Worm (Caenorhabditis elegans) whole organism, L4 larva: ENCODE results near the gene aly-2.

Experiments
- F37D6.2 ChIP-seq: sonication (generic microtip); optimal IDR thresholded peaks from 2 replicates; lab custom pipeline; 2016; ENCODE audit warnings: mild to moderate bottlenecking, missing genetic modification characterization, missing compliant biosample characterization
- F44E2.7 ChIP-seq: fragments of 200-800 bp; sonication (Bioruptor generic); IDR thresholded peaks from 2 replicates; pipeline ENCODE4 v2.1.2; 2022; ENCODE audit warnings: missing genetic modification characterization, missing compliant biosample characterization
- R02D3.7 ChIP-seq: fragments of 150-350 bp; sonication (generic microtip); optimal IDR thresholded peaks from 3 replicates; lab custom pipeline; 2014; ENCODE audit warnings: missing biosample characterization, missing genetic modification characterization
- ZK337.2 ChIP-seq: fragments of 200-800 bp; sonication (Bioruptor generic); IDR thresholded peaks from 2 replicates; pipeline ENCODE4 v1.3.6; 2022; ENCODE audit warnings: missing genetic modification reagents, missing genetic modification characterization, missing compliant biosample characterization
- ZK546.5 ChIP-seq, 2 experiments: sonication (generic microtip); optimal IDR thresholded peaks; 2 replicates each; lab custom pipeline; 2017; ENCODE audit warnings: missing biosample characterization in 2 of 2, missing genetic modification characterization in 2 of 2
- ama-1 ChIP-seq: fragments of 150-350 bp; optimal IDR thresholded peaks from 2 replicates; lab custom pipeline; 2014; ENCODE audit warnings: inconsistent platforms, mixed read lengths
- attf-4 ChIP-seq: sonication (generic microtip); optimal IDR thresholded peaks from 3 replicates; lab custom pipeline; 2017; ENCODE audit warnings: missing biosample characterization, missing genetic modification characterization
- ceh-20 ChIP-seq: fragments of 200-800 bp; sonication (Bioruptor generic); IDR thresholded peaks from 2 replicates; pipeline ENCODE4 v1.3.6; 2022; ENCODE audit warnings: missing genetic modification reagents, missing genetic modification characterization, missing compliant biosample characterization
- ceh-32 ChIP-seq: sonication (generic microtip); optimal IDR thresholded peaks from 2 replicates; lab custom pipeline; 2016; ENCODE audit warnings: mild to moderate bottlenecking, missing genetic modification characterization, missing compliant biosample characterization; ENCODE audit not compliant: poor library complexity
- ceh-82 ChIP-seq: sonication (generic microtip); optimal IDR thresholded peaks from 2 replicates; lab custom pipeline; 2017; ENCODE audit warnings: missing biosample characterization, missing genetic modification characterization
- ctbp-1 ChIP-seq: fragments of 200-800 bp; sonication (Bioruptor generic); IDR thresholded peaks from 2 replicates; pipeline ENCODE4 v1.3.6; 2022; ENCODE audit warnings: missing genetic modification reagents, missing genetic modification characterization, missing compliant biosample characterization
- daf-16 ChIP-seq, 3 experiments: sonication (generic microtip); optimal IDR thresholded peaks; 2 replicates each; lab custom pipeline; 2016 to 2017; ENCODE audit warnings: missing genetic modification characterization in 3 of 3, missing genetic modification reagents in 3 of 3, mild to moderate bottlenecking in 2 of 3, missing compliant biosample characterization in 2 of 3, missing biosample characterization in 1 of 3, moderate library complexity in 1 of 3
- daf-8 ChIP-seq: fragments of 200-800 bp; sonication (Bioruptor generic); IDR thresholded peaks from 2 replicates; pipeline ENCODE4 v1.3.6; 2022; ENCODE audit warnings: missing genetic modification characterization, missing compliant biosample characterization
- dmd-8 ChIP-seq: fragments of 200-800 bp; sonication (Bioruptor generic); IDR thresholded peaks from 2 replicates; pipeline ENCODE4 v1.3.6; 2022; ENCODE audit warnings: missing genetic modification characterization, missing compliant biosample characterization
- dmd-9 ChIP-seq: fragments of 200-800 bp; sonication (Bioruptor generic); IDR thresholded peaks from 2 replicates; pipeline ENCODE4 v1.3.6; 2022; ENCODE audit warnings: missing genetic modification reagents, missing genetic modification characterization, missing compliant biosample characterization
- dve-1 ChIP-seq: sonication (generic microtip); optimal IDR thresholded peaks from 2 replicates; lab custom pipeline; 2017; ENCODE audit warnings: antibody characterized with exemption, mild to moderate bottlenecking, missing genetic modification characterization, missing compliant biosample characterization; ENCODE audit not compliant: insufficient read depth
- egl-27 ChIP-seq: sonication (generic microtip); optimal IDR thresholded peaks from 3 replicates; lab custom pipeline; 2017; ENCODE audit warnings: missing biosample characterization, missing genetic modification reagents, missing genetic modification characterization
- fkh-10 ChIP-seq: fragments of 150-350 bp; optimal IDR thresholded peaks from 2 replicates; lab custom pipeline; 2014; ENCODE audit warnings: missing biosample characterization, missing genetic modification reagents, missing genetic modification characterization
- fos-1 ChIP-seq: fragments of 150-350 bp; optimal IDR thresholded peaks from 2 replicates; lab custom pipeline; 2014; ENCODE audit warnings: missing biosample characterization, missing genetic modification characterization
- jun-1 ChIP-seq: fragments of 150-350 bp; optimal IDR thresholded peaks from 2 replicates; lab custom pipeline; 2014; ENCODE audit warnings: missing biosample characterization, missing genetic modification reagents, missing genetic modification characterization
- lim-7 ChIP-seq: fragments of 200-800 bp; sonication (Bioruptor generic); IDR thresholded peaks from 2 replicates; pipeline ENCODE4 v1.3.6; 2022; ENCODE audit warnings: missing genetic modification characterization, missing compliant biosample characterization
- lin-13 ChIP-seq: fragments of 150-350 bp; optimal IDR thresholded peaks from 2 replicates; lab custom pipeline; 2014; ENCODE audit warnings: missing biosample characterization, missing genetic modification reagents, missing genetic modification characterization
- lin-38 ChIP-seq: fragments of 200-800 bp; sonication (Bioruptor generic); IDR thresholded peaks from 2 replicates; pipeline ENCODE4 v1.3.6; 2022; ENCODE audit warnings: missing genetic modification reagents, missing genetic modification characterization, missing compliant biosample characterization
- lin-39 ChIP-seq: fragments of 150-350 bp; optimal IDR thresholded peaks from 2 replicates; lab custom pipeline; 2014; ENCODE audit warnings: missing biosample characterization, missing genetic modification reagents, missing genetic modification characterization
- madf-9 ChIP-seq: fragments of 200-800 bp; sonication (Bioruptor generic); conservative IDR thresholded peaks from 2 replicates; pipeline ENCODE4 v1.3.6; 2022; ENCODE audit warnings: missing genetic modification reagents, missing genetic modification characterization, missing compliant biosample characterization
- mdl-1 ChIP-seq, 2 experiments: fragments of 150-350 bp in 1 of 2; sonication (generic microtip) in 1 of 2; optimal IDR thresholded peaks; 2 replicates each; lab custom pipeline; 2014 to 2017; ENCODE audit warnings: missing biosample characterization in 2 of 2, missing genetic modification characterization in 2 of 2
- mes-2 ChIP-seq: sonication (generic microtip); optimal IDR thresholded peaks from 2 replicates; lab custom pipeline; 2016; ENCODE audit warnings: missing genotype, mild to moderate bottlenecking, missing genetic modification characterization, missing compliant biosample characterization; ENCODE audit not compliant: poor library complexity, severe bottlenecking
- mxl-2 ChIP-seq: fragments of 200-800 bp; sonication (Bioruptor generic); conservative IDR thresholded peaks from 2 replicates; pipeline ENCODE4 v1.3.6; 2022; ENCODE audit warnings: missing genetic modification reagents, missing genetic modification characterization, missing compliant biosample characterization
- nhr-41 ChIP-seq: fragments of 200-800 bp; sonication (Bioruptor generic); IDR thresholded peaks from 2 replicates; pipeline ENCODE4 v1.3.6; 2022; ENCODE audit warnings: missing genetic modification reagents, missing genetic modification characterization, missing compliant biosample characterization
- nhr-42 ChIP-seq: fragments of 200-800 bp; sonication (Bioruptor generic); IDR thresholded peaks from 2 replicates; pipeline ENCODE4 v1.3.6; 2022; ENCODE audit warnings: missing genetic modification characterization, missing compliant biosample characterization
- nhr-6 ChIP-seq: fragments of 150-350 bp; optimal IDR thresholded peaks from 2 replicates; lab custom pipeline; 2014; ENCODE audit warnings: missing biosample characterization, missing genetic modification characterization
- nhr-77 ChIP-seq: fragments of 150-350 bp; optimal IDR thresholded peaks from 2 replicates; lab custom pipeline; 2014; ENCODE audit warnings: missing biosample characterization, missing genetic modification characterization
- pha-4 ChIP-seq, 2 experiments: fragments of 150-350 bp in 1 of 2; fragments of 200-800 bp in 1 of 2; sonication (Bioruptor generic) in 1 of 2; IDR thresholded peaks in 1 of 2; optimal IDR thresholded peaks in 1 of 2; 2 replicates each; pipeline versions ENCODE4 v1.3.6 to Lab custom; 2014 to 2022; ENCODE audit warnings: missing genetic modification characterization in 2 of 2, missing genetic modification reagents in 2 of 2, missing biosample characterization in 1 of 2, missing compliant biosample characterization in 1 of 2
- php-3 ChIP-seq: fragments of 200-800 bp; sonication (Bioruptor generic); IDR thresholded peaks from 2 replicates; pipeline ENCODE4 v1.3.6; 2022; ENCODE audit warnings: missing genetic modification reagents, missing genetic modification characterization, missing compliant biosample characterization
- pqm-1 ChIP-seq: sonication (generic microtip); optimal IDR thresholded peaks from 2 replicates; lab custom pipeline; 2017; ENCODE audit warnings: missing biosample characterization, missing genetic modification characterization
- saeg-2 ChIP-seq: fragments of 200-800 bp; sonication (Bioruptor generic); IDR thresholded peaks from 2 replicates; pipeline ENCODE4 v1.3.6; 2022; ENCODE audit warnings: missing genetic modification reagents, missing genetic modification characterization, missing compliant biosample characterization
- sdz-12 ChIP-seq: fragments of 200-800 bp; sonication (Bioruptor generic); optimal IDR thresholded peaks from 2 replicates; lab custom pipeline; 2018; ENCODE audit warnings: mild to moderate bottlenecking, missing genetic modification characterization, missing compliant biosample characterization
- snpc-4 ChIP-seq: fragments of 150-350 bp; optimal IDR thresholded peaks from 2 replicates; lab custom pipeline; 2014; ENCODE audit warnings: missing biosample characterization, missing genetic modification characterization
- spr-1 ChIP-seq: sonication (generic microtip); optimal IDR thresholded peaks from 2 replicates; lab custom pipeline; 2016; ENCODE audit warnings: mild to moderate bottlenecking, missing genetic modification characterization, missing compliant biosample characterization
- unc-130 ChIP-seq: sonication (generic microtip); optimal IDR thresholded peaks from 2 replicates; lab custom pipeline; 2016; ENCODE audit warnings: missing genetic modification reagents, missing genetic modification characterization, missing compliant biosample characterization
- unc-62 ChIP-seq, 3 experiments: fragments of 150-350 bp in 1 of 3; sonication (generic microtip); optimal IDR thresholded peaks in 2 of 3; peaks in 1 of 3; 1 replicate in 1 of 3; 2 replicates in 2 of 3; lab custom pipeline; 2014 to 2017; ENCODE audit warnings: missing biosample characterization in 3 of 3, missing genetic modification characterization in 3 of 3, missing genetic modification reagents in 3 of 3, missing genotype in 1 of 3
- zip-2 ChIP-seq: fragments of 150-350 bp; optimal IDR thresholded peaks from 2 replicates; lab custom pipeline; 2014; ENCODE audit warnings: missing biosample characterization, missing genetic modification characterization
- ztf-7 ChIP-seq: fragments of 150-350 bp; optimal IDR thresholded peaks from 2 replicates; lab custom pipeline; 2014; ENCODE audit warnings: missing biosample characterization, missing genetic modification characterization

The aly-2 gene

ce11 chrIV:9159863-9160262 is 12.6 kb downstream of the aly-2 start (continued):
- TF ChIP-seq egl-27, result no peak
- no peak for TF ChIP-seq mxl-2 (GFP tag; lab: Robert Waterston, UW)
- peak; percentile 84 for TF ChIP-seq php-3 (GFP tag; lab: Robert Waterston, UW)
- TF ChIP-seq dmd-9 (GFP tag; lab: Robert Waterston, UW), result no peak
- TF ChIP-seq mes-2 (tag; lab: Kevin White, UChicago), result no peak
- TF ChIP-seq daf-16 (GFP tag; optimal IDR thresholded peaks at IDR 0.05; lab: Kevin White, UChicago), result no peak
- TF ChIP-seq daf-16 (tag; optimal IDR thresholded peaks at IDR 0.05; lab: Kevin White, UChicago), result peak; percentile 93
- TF ChIP-seq ama-1 (lab: Kevin White, UChicago), result no peak
- no peak for TF ChIP-seq jun-1 (tag; lab: Kevin White, UChicago)
- TF ChIP-seq nhr-77 (tag; lab: Kevin White, UChicago), result peak; percentile 57
- TF ChIP-seq unc-130, result no peak
- TF ChIP-seq nhr-6 (tag; lab: Kevin White, UChicago), result no peak
- peak; percentile 96 for TF ChIP-seq pqm-1
- no peak for TF ChIP-seq lim-7 (GFP tag; lab: Robert Waterston, UW)

ce11 chrIV:9165027-9165426 is 17.8 kb downstream of the aly-2 start, which contains the start of gene pcp-2:
Gene pcp-2, minus strand, starts transcription at chrIV:9165127.
- TF ChIP-seq ctbp-1 (GFP tag; lab: Robert Waterston, UW) (no peak), F37D6.2 (tag; lab: Kevin White, UChicago) (no peak), nhr-41 (GFP tag; lab: Robert Waterston, UW) (no peak), ceh-20 (no peak), pha-4 (GFP tag; IDR thresholded peaks at IDR 0.05; lab: Robert Waterston, UW) (no peak), pha-4 (tag; optimal IDR thresholded peaks at IDR 0.05; lab: Kevin White, UChicago) (no peak), lin-38 (GFP tag; lab: Robert Waterston, UW) (no peak)
- TF ChIP-seq, all 104 proteins: peak for 0

- TF ChIP-seq mdl-1 (tag; optimal IDR thresholded peaks at IDR 0.05; lab: Kevin White, UChicago), result no peak
- no peak for TF ChIP-seq F44E2.7
- TF ChIP-seq unc-62 (GFP tag; optimal IDR thresholded peaks at IDR 0.05 in 1 of 2; lab: Kevin White, UChicago), result no peak
- TF ChIP-seq unc-62 (tag; optimal IDR thresholded peaks at IDR 0.05; lab: Kevin White, UChicago), result no peak
- TF ChIP-seq ceh-82, result no peak
- no peak for TF ChIP-seq zip-2
- TF ChIP-seq php-3 (GFP tag; lab: Robert Waterston, UW), result peak; percentile 97
- no peak for TF ChIP-seq daf-16 (GFP tag; optimal IDR thresholded peaks at IDR 0.05; lab: Kevin White, UChicago)
- peak; percentile 53 for TF ChIP-seq daf-16 (tag; optimal IDR thresholded peaks at IDR 0.05; lab: Kevin White, UChicago)
- peak; percentile 31 for TF ChIP-seq pqm-1
Measured at ce11 chrIV:9165681-9166080, 18.4 kb downstream of the aly-2 start, which contains the start of gene C07C7.3. Gene C07C7.3, plus strand, starts transcription at chrIV:9166051.

ce11 chrIV:9169764-9170163 is 22.5 kb downstream of the aly-2 start:
- TF ChIP-seq snpc-4 (tag; lab: Kevin White, UChicago) (no peak), egl-27 (no peak), fkh-10 (GFP tag; lab: Kevin White, UChicago) (peak; percentile 75), pqm-1 (no peak), sdz-12 (GFP tag; lab: Kevin White, UChicago) (no peak)
- TF ChIP-seq, all 104 proteins: peak for 1

ce11 chrIV:9184547-9184946 is 37.3 kb downstream of the aly-2 start, which contains the start of gene C07C7.1:
Gene C07C7.1, plus strand, starts transcription at chrIV:9184847.
- TF ChIP-seq madf-9, result no peak
- no peak for TF ChIP-seq daf-8 (GFP tag; lab: Robert Waterston, UW)
- TF ChIP-seq saeg-2 (GFP tag; lab: Robert Waterston, UW), result no peak
- no peak for TF ChIP-seq snpc-4 (tag; lab: Kevin White, UChicago)
- no peak for TF ChIP-seq spr-1 (tag; lab: Kevin White, UChicago)
- no peak for TF ChIP-seq R02D3.7
- no peak for TF ChIP-seq ZK546.5 (tag; optimal IDR thresholded peaks at IDR 0.05; lab: Kevin White, UChicago)
- TF ChIP-seq ztf-7 (tag; lab: Kevin White, UChicago), result no peak
- no peak for TF ChIP-seq attf-4 (tag; lab: Kevin White, UChicago)
- TF ChIP-seq nhr-42 (GFP tag; lab: Robert Waterston, UW), result no peak
- TF ChIP-seq ZK337.2, result no peak
- TF ChIP-seq ceh-32 (tag; lab: Kevin White, UChicago), result no peak
- TF ChIP-seq lin-13, result no peak
- no peak for TF ChIP-seq mdl-1 (tag; optimal IDR thresholded peaks at IDR 0.05; lab: Kevin White, UChicago)
- no peak for TF ChIP-seq dve-1 (tag; lab: Kevin White, UChicago)
- no peak for TF ChIP-seq fos-1 (tag; lab: Kevin White, UChicago)
- no peak for TF ChIP-seq dmd-8 (GFP tag; lab: Robert Waterston, UW)
- no peak for TF ChIP-seq lin-39 (tag; lab: Kevin White, UChicago)
